Worm (Caenorhabditis elegans): ENCODE data around the gene fars-3.

ce11 chrII:8466874-8467273 lies 2.2 kb downstream of the fars-3 start, which contains the start of gene F22B5.10:
- TF ChIP-seq ztf-11 (tag; optimal IDR thresholded peaks at IDR 0.05) = no peak
- no peak for TF ChIP-seq hlh-30 (tag; optimal IDR thresholded peaks at IDR 0.05; ENCODE audit: insufficient read depth)
- no peak for TF ChIP-seq nhr-237 (tag; optimal IDR thresholded peaks at IDR 0.05)
- TF ChIP-seq nhr-41 (GFP tag; IDR thresholded peaks at IDR 0.05) = no peak
- TF ChIP-seq snpc-1.2 (GFP tag; IDR thresholded peaks at IDR 0.05) = no peak
